Worm (Caenorhabditis elegans): Measurements from ENCODE around the gene ape-1.

Gene ape-1

DNA sequence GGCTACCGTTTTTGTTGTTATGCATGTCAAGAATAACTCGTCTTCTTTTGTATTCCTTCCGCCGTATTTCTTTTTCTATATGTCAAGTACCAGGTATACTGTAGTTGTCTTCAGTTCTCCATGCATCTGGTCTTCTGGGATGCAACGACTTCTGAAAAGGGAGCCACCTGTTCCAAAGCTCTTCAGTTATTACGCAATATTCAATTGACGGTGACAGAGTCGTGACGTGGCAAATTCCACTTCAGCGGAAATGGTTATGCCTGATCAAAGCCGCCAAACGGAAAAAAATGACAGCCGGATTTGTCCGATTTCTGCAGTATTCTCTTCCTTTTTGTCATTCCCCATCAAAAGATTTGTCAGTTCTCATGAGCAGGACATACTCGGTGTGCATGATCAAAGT is 19.3 kb upstream of the ape-1 start:
- TF ChIP-seq nhr-129 (tag; optimal IDR thresholded peaks at IDR 0.05) (no peak), alr-1 (tag; optimal IDR thresholded peaks at IDR 0.05) (no peak), nhr-237 (tag; optimal IDR thresholded peaks at IDR 0.05) (no peak), elt-1 (tag; optimal IDR thresholded peaks at IDR 0.05) (no peak), crh-2 (tag; optimal IDR thresholded peaks at IDR 0.05) (no peak), ceh-16 (tag; optimal IDR thresholded peaks at IDR 0.05) (no peak), gmeb-1 (tag; optimal IDR thresholded peaks at IDR 0.05) (no peak), zag-1 (tag; optimal IDR thresholded peaks at IDR 0.05) (no peak), nhr-12 (tag; optimal IDR thresholded peaks at IDR 0.05) (no peak), ztf-4 (tag; optimal IDR thresholded peaks at IDR 0.05) (no peak), Y55F3AM.14 (GFP tag; optimal IDR thresholded peaks at IDR 0.05) (no peak), unc-62 (GFP tag; optimal IDR thresholded peaks at IDR 0.05) (no peak), egl-27 (tag; optimal IDR thresholded peaks at IDR 0.05) (no peak), unc-55 (GFP tag; optimal IDR thresholded peaks at IDR 0.05) (no peak), ceh-82 (tag; optimal IDR thresholded peaks at IDR 0.05) (no peak), skn-1 (tag; optimal IDR thresholded peaks at IDR 0.05) (no peak), R02D3.7 (tag; optimal IDR thresholded peaks at IDR 0.05) (no peak)

DNA sequence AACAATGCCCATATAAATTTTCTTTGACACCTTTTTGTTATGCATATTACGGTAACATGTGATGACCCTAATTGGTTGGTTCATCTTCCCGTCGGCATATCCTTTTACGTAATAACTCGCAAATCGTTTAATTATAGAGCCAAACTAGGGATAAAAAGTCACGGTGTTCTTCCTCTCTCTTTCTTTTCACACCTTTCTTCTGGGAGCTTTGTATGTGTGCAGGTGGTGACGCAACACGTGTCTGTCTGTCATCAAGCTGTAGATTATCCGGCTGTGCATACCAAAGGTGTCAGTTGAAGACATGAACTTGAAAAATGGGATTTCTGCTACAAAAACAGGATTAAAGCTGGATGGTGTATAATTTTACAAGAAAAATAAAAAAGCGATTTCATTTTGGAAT is 15.2 kb upstream of the ape-1 start:
- TF ChIP-seq blmp-1 (tag; optimal IDR thresholded peaks at IDR 0.05; ENCODE audit: insufficient read depth) (no peak), egl-27 (tag; optimal IDR thresholded peaks at IDR 0.05) (no peak), R02D3.7 (tag; optimal IDR thresholded peaks at IDR 0.05) (no peak), dmd-4 (tag; optimal IDR thresholded peaks at IDR 0.05) (no peak), alr-1 (tag; optimal IDR thresholded peaks at IDR 0.05) (no peak), nhr-237 (tag; optimal IDR thresholded peaks at IDR 0.05) (no peak), lin-39 (tag; optimal IDR thresholded peaks at IDR 0.05) (no peak), Y55F3AM.14 (GFP tag; optimal IDR thresholded peaks at IDR 0.05) (no peak), lin-13 (GFP tag; optimal IDR thresholded peaks at IDR 0.05) (no peak), sma-9 (GFP tag; optimal IDR thresholded peaks at IDR 0.05) (no peak), sma-9 (tag; optimal IDR thresholded peaks at IDR 0.05) (no peak), ZK546.5 (tag; optimal IDR thresholded peaks at IDR 0.05) (no peak), snpc-4 (tag; optimal IDR thresholded peaks at IDR 0.05) (no peak), ceh-82 (tag; optimal IDR thresholded peaks at IDR 0.05) (no peak), nhr-77 (tag; optimal IDR thresholded peaks at IDR 0.05) (no peak), aly-2 (tag; optimal IDR thresholded peaks at IDR 0.05) (no peak)

DNA sequence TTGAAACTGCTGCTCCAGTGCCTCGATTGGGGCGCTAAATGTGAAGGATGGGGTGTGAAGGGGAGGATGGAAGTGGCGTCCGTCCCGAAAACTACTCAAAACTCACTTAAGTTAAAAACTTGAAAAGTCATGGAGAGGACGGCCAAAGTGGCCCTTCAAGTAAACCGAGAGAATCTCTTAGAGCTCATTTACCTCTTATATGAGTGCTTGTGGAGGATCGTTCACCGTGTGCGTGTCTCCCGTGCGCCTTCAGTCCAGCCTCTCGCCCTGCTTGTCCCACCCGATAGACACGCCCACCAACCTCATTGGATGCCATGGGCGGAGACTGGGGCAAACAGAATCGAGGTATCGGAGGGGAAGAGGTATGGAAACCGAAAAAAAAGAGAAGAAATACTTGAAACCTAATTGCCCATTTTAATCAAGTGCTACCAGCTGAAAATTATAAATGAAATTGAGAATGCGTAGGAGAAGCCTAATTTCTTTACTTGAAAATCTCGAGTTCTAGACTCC is 10.8 kb upstream of the ape-1 start, which contains the start of gene ceh-27:
Gene ceh-27, minus strand, starts transcription at position 228 of the 510 bp plus-strand sequence.
- no peak for TF ChIP-seq lin-39 (tag; optimal IDR thresholded peaks at IDR 0.05)
- no peak for TF ChIP-seq nhr-11 (tag; optimal IDR thresholded peaks at IDR 0.05)
- TF ChIP-seq C34F6.9 (tag; optimal IDR thresholded peaks at IDR 0.05), result no peak
- TF ChIP-seq sma-9 (GFP tag; optimal IDR thresholded peaks at IDR 0.05), result no peak
- TF ChIP-seq sma-9 (tag; optimal IDR thresholded peaks at IDR 0.05), result no peak
- no peak for TF ChIP-seq R02D3.7 (tag; optimal IDR thresholded peaks at IDR 0.05)
- no peak for TF ChIP-seq peb-1 (tag; optimal IDR thresholded peaks at IDR 0.05)
- no peak for TF ChIP-seq nhr-129 (tag; optimal IDR thresholded peaks at IDR 0.05)
- TF ChIP-seq zag-1 (tag; optimal IDR thresholded peaks at IDR 0.05), result no peak
- TF ChIP-seq egl-27 (tag; optimal IDR thresholded peaks at IDR 0.05), result no peak
- TF ChIP-seq nhr-10 (tag; optimal IDR thresholded peaks at IDR 0.05), result no peak
- TF ChIP-seq blmp-1 (tag; optimal IDR thresholded peaks at IDR 0.05; ENCODE audit: insufficient read depth), result no peak
- no peak for TF ChIP-seq elt-1 (tag; optimal IDR thresholded peaks at IDR 0.05)

DNA sequence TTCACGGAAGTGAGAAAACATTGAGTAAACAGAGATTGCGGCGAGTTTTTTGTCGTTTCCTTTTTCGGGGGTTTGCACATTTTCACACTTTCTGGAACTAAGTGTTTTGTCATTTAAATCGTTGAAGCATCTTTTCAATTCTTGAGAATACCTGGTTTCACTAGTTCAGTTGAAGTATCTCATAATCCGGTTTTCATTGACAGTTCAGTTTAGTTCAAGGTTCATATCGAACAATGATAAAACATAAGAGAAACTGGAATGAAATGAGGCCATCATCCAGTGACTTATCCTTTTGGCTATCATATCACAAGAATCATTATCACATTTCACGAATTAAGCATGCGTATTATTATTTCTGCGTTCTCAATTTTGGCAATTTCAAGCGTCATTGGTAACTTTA is 8.6 kb upstream of the ape-1 start, which contains the start of gene F46F3.3:
Gene F46F3.3, plus strand, starts transcription at position 301 of the 400 bp plus-strand sequence.
- TF ChIP-seq unc-39 (tag; optimal IDR thresholded peaks at IDR 0.05), result no peak
- no peak for TF ChIP-seq nhr-10 (tag; optimal IDR thresholded peaks at IDR 0.05)
- TF ChIP-seq nhr-77 (tag; optimal IDR thresholded peaks at IDR 0.05), result no peak
- no peak for TF ChIP-seq sma-3 (GFP tag; optimal IDR thresholded peaks at IDR 0.05)
- TF ChIP-seq aly-2 (tag; optimal IDR thresholded peaks at IDR 0.05), result no peak
- no peak for TF ChIP-seq mab-5 (tag; optimal IDR thresholded peaks at IDR 0.05)
- no peak for TF ChIP-seq nhr-237 (tag; optimal IDR thresholded peaks at IDR 0.05)
- no peak for TF ChIP-seq ZK546.5 (tag; optimal IDR thresholded peaks at IDR 0.05)
- TF ChIP-seq mbf-1 (tag; optimal IDR thresholded peaks at IDR 0.05), result no peak

DNA sequence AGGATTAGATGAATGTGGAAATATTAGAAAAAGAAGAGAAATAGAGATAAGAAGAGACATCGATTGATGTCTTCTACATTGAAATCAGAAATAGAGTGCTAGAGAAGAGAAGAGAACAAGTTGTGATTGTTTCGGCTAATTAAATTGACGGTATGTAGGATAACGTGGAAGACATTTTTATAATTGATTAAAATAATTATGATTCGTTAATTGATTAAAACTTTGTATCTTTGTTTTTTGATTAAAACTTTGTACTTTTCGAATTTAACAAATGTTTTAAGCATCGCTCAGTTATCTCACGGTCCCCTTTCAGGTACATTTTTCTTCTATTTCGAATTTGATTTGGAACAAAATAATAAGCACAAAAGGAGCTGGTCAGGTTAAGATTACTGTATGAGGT is 3.2 kb upstream of the ape-1 start, which contains the start of gene lgc-44:
Gene lgc-44, minus strand, starts transcription at position 101 of the 400 bp plus-strand sequence.
- TF ChIP-seq sma-3 (GFP tag; optimal IDR thresholded peaks at IDR 0.05) (no peak), R02D3.7 (tag; optimal IDR thresholded peaks at IDR 0.05) (no peak), blmp-1 (tag; optimal IDR thresholded peaks at IDR 0.05; ENCODE audit: insufficient read depth) (no peak), ZK546.5 (tag; optimal IDR thresholded peaks at IDR 0.05) (no peak), dmd-4 (tag; optimal IDR thresholded peaks at IDR 0.05) (no peak), mab-5 (tag; optimal IDR thresholded peaks at IDR 0.05) (no peak), ztf-4 (tag; optimal IDR thresholded peaks at IDR 0.05) (no peak), nhr-6 (tag; optimal IDR thresholded peaks at IDR 0.05) (no peak), unc-62 (GFP tag; optimal IDR thresholded peaks at IDR 0.05) (no peak), nhr-77 (tag; optimal IDR thresholded peaks at IDR 0.05) (no peak), nhr-21 (tag; optimal IDR thresholded peaks at IDR 0.05) (no peak), crh-2 (tag; optimal IDR thresholded peaks at IDR 0.05) (no peak)

Measured in whole organism, L2 larva.